Worm (Caenorhabditis elegans): ENCODE measurements around the gene dnj-18.

The dnj-18 gene

DNA sequence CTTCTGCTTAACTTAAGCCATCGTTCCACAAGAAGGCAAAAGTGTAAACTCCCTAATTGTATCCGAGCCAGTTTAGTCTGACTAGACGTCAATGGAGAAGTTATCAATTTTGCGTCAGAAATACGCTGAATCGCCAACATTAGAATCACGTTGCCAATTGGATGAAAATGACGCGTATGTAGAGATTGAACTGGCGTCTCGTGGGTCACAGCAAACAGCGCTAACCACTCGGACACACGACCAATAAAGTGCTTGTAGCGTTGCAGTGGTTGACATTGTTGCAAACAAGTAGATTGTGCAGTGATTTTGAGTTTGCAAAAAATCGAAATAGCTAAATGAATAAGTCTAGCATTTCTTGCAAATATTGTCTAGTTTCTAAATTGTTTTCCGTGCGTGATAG lies 8.3 kb upstream of the dnj-18 start (continued):
- TF ChIP-seq repo-1 (tag; optimal IDR thresholded peaks at IDR 0.05), result peak; percentile 83
- peak; percentile 41; the same call in 1 of the 2 replicates for TF ChIP-seq madf-8 (GFP tag; conservative IDR thresholded peaks at IDR 0.05)
- no peak for TF ChIP-seq aptf-2 (GFP tag; conservative IDR thresholded peaks at IDR 0.05)
- peak; percentile 94 for TF ChIP-seq athp-1 (tag; optimal IDR thresholded peaks at IDR 0.05)
- TF ChIP-seq lag-1 (GFP tag; IDR thresholded peaks at IDR 0.05), result no peak
- TF ChIP-seq F22D6.2 (tag; optimal IDR thresholded peaks at IDR 0.05), result peak; percentile 26
- peak; percentile 74; the same call in 1 of the 2 replicates for TF ChIP-seq madf-6 (GFP tag; IDR thresholded peaks at IDR 0.05)
- TF ChIP-seq zim-3 (tag; optimal IDR thresholded peaks at IDR 0.05), result peak; percentile 94
- peak; percentile 86 for TF ChIP-seq D2030.7 (GFP tag; IDR thresholded peaks at IDR 0.05)
- peak; percentile 71 for TF ChIP-seq hmg-1.2 (GFP tag; IDR thresholded peaks at IDR 0.05)
- peak; percentile 70 for TF ChIP-seq lsy-27 (tag; optimal IDR thresholded peaks at IDR 0.05; ENCODE audit: borderline replicate concordance, insufficient read depth)
- peak; percentile 67 for TF ChIP-seq lsl-1 (GFP tag; optimal IDR thresholded peaks at IDR 0.05)
- TF ChIP-seq snpc-1.1 (tag; optimal IDR thresholded peaks at IDR 0.05; ENCODE audit: insufficient read depth), result peak; percentile 69
- TF ChIP-seq snpc-4 (GFP tag; optimal IDR thresholded peaks at IDR 0.05), result peak; percentile 78
- TF ChIP-seq snpc-4 (tag; optimal IDR thresholded peaks at IDR 0.05), result peak in 3 of 4 experiments; percentile 2 to 66 (median 42)
- peak; percentile 17 for TF ChIP-seq B0035.1 (tag; optimal IDR thresholded peaks at IDR 0.05)
- no peak for TF ChIP-seq nhr-179 (tag; optimal IDR thresholded peaks at IDR 0.05)
- TF ChIP-seq B0019.2 (GFP tag; conservative IDR thresholded peaks at IDR 0.05), result peak; percentile 62; the same call in 1 of the 2 replicates
- no peak for TF ChIP-seq C06A6.2 (GFP tag; conservative IDR thresholded peaks at IDR 0.05)
- TF ChIP-seq Y95B8A.8 (GFP tag; IDR thresholded peaks at IDR 0.05), result 0 out of 2 replicates have a peak, but pooled peaks have one; percentile 63
- peak; percentile 94 for TF ChIP-seq B0261.1 (tag; optimal IDR thresholded peaks at IDR 0.05)
- TF ChIP-seq cebp-1 (GFP tag; IDR thresholded peaks at IDR 0.05), result peak; percentile 50; the same call in 1 of the 2 replicates
- TF ChIP-seq cebp-1 (tag; optimal IDR thresholded peaks at IDR 0.05), result no peak
- TF ChIP-seq egl-44 (GFP tag; IDR thresholded peaks at IDR 0.05), result peak; percentile 79
- TF ChIP-seq Y67H2A.10 (GFP tag; conservative IDR thresholded peaks at IDR 0.05), result peak; percentile 60; the same call in 1 of the 2 replicates
- no peak for TF ChIP-seq madf-3 (GFP tag; IDR thresholded peaks at IDR 0.05)
- TF ChIP-seq tlf-1 (GFP tag; optimal IDR thresholded peaks at IDR 0.05), result peak; percentile 71
- TF ChIP-seq snpc-3.4 (tag; optimal IDR thresholded peaks at IDR 0.05), result peak; percentile 91
- no peak for TF ChIP-seq fkh-3 (tag; optimal IDR thresholded peaks at IDR 0.05)
- TF ChIP-seq rcor-1 (GFP tag; IDR thresholded peaks at IDR 0.05), result peak; percentile 23; the same call in 1 of the 2 replicates
- TF ChIP-seq nhr-120 (GFP tag; IDR thresholded peaks at IDR 0.05), result 0 out of 2 replicates have a peak, but pooled peaks have one; percentile 55
- no peak for TF ChIP-seq sdz-38 (tag; optimal IDR thresholded peaks at IDR 0.05)
- TF ChIP-seq tbx-9 (tag; optimal IDR thresholded peaks at IDR 0.05; ENCODE audit: borderline replicate concordance), result peak; percentile 45
- peak; percentile 36 for TF ChIP-seq ztf-3 (GFP tag; optimal IDR thresholded peaks at IDR 0.05)
- peak; percentile 29 for TF ChIP-seq gei-17 (GFP tag; optimal IDR thresholded peaks at IDR 0.05)
- peak; percentile 95 for TF ChIP-seq die-1 (tag; optimal IDR thresholded peaks at IDR 0.05)
- peak; percentile 33 to 64 for TF ChIP-seq let-607 (tag; optimal IDR thresholded peaks at IDR 0.05)
- no peak for TF ChIP-seq nfya-1 (tag; optimal IDR thresholded peaks at IDR 0.05; ENCODE audit: borderline replicate concordance, insufficient read depth)
- peak; percentile 57 for TF ChIP-seq F33H1.4 (GFP tag; IDR thresholded peaks at IDR 0.05)
- TF ChIP-seq lin-35 (GFP tag; optimal IDR thresholded peaks at IDR 0.05), result peak in 1 of 3 experiments; percentile 75
- TF ChIP-seq tbp1 (GFP tag; optimal IDR thresholded peaks at IDR 0.05), result peak; percentile 98
- TF ChIP-seq lir-1 (GFP tag; conservative IDR thresholded peaks at IDR 0.05), result no peak; the same call in 1 of the 2 replicates
- peak; percentile 28; the same call in 1 of the 2 replicates for TF ChIP-seq egrh-3 (GFP tag; IDR thresholded peaks at IDR 0.05)
- TF ChIP-seq somi-1 (GFP tag; optimal IDR thresholded peaks at IDR 0.05), result peak; percentile 51
- TF ChIP-seq lin-54 (GFP tag; optimal IDR thresholded peaks at IDR 0.05), result peak; percentile 77
- no peak for TF ChIP-seq C17E4.6 (GFP tag; IDR thresholded peaks at IDR 0.05)
- peak; percentile 61 for TF ChIP-seq K12H6.12 (tag; optimal IDR thresholded peaks at IDR 0.05)

All from whole organism, young adult.